Fruit fly (Drosophila melanogaster): Measurements from ENCODE around the gene CG13895.

CG13895 gene

dm6 chr3L:751516-752125 is 43.6 kb upstream of the CG13895 start (continued):
- TF ChIP-seq zfh2 (GFP tag; optimal IDR thresholded peaks at IDR 0.05) (peak; percentile 17), psq (GFP tag; optimal IDR thresholded peaks at IDR 0.05) (no peak), wor (GFP tag; IDR thresholded peaks at IDR 0.05) (no peak), cg (GFP tag; optimal IDR thresholded peaks at IDR 0.05) (peak; percentile 35), CG15514 (GFP tag; optimal IDR thresholded peaks at IDR 0.05) (peak; percentile 23), CG8089 (GFP tag; optimal IDR thresholded peaks at IDR 0.05) (no peak), HLH3B (GFP tag; IDR thresholded peaks at IDR 0.05) (peak; percentile 27; the same call in 1 of the 2 replicates), grau (tag; optimal IDR thresholded peaks at IDR 0.05) (peak; percentile 6), Ptx1 (GFP tag; IDR thresholded peaks at IDR 0.05) (peak; percentile 75), Bteb2 (GFP tag; optimal IDR thresholded peaks at IDR 0.05) (no peak), cato (GFP tag; optimal IDR thresholded peaks at IDR 0.05; ENCODE audit: borderline replicate concordance) (no peak), CG10543 (GFP tag; optimal IDR thresholded peaks at IDR 0.05) (no peak), odd (GFP tag; optimal IDR thresholded peaks at IDR 0.05) (no peak), Awh (GFP tag; IDR thresholded peaks at IDR 0.05) (no peak), CG12769 (tag; optimal IDR thresholded peaks at IDR 0.05) (peak; percentile 62), CTCF (GFP tag; optimal IDR thresholded peaks at IDR 0.05) (no peak), CG31388 (GFP tag; optimal IDR thresholded peaks at IDR 0.05) (no peak), Spps (tag; optimal IDR thresholded peaks at IDR 0.05) (no peak), so (GFP tag; IDR thresholded peaks at IDR 0.05) (peak; percentile 54; the same call in 1 of the 3 replicates), cwo (GFP tag; optimal IDR thresholded peaks at IDR 0.05) (peak; percentile 74), Hr78 (GFP tag; optimal IDR thresholded peaks at IDR 0.05) (no peak), CG14965 (GFP tag; optimal IDR thresholded peaks at IDR 0.05; ENCODE audit: borderline replicate concordance) (no peak), sd (tag; optimal IDR thresholded peaks at IDR 0.05) (peak; percentile 35), CG6272 (GFP tag; IDR thresholded peaks at IDR 0.05) (peak; percentile 51), Mes4 (GFP tag; optimal IDR thresholded peaks at IDR 0.05) (no peak), CG17612 (GFP tag; IDR thresholded peaks at IDR 0.05) (peak; percentile 46; the same call in 1 of the 2 replicates), nerfin-2 (GFP tag; IDR thresholded peaks at IDR 0.05; ENCODE audit: partially characterized antibody) (no peak), CHES-1-like (GFP tag; optimal IDR thresholded peaks at IDR 0.05) (no peak), dysf (GFP tag; IDR thresholded peaks at IDR 0.05) (peak; percentile 80), ERR (GFP tag; optimal IDR thresholded peaks at IDR 0.05) (no peak), zfh1 (GFP tag; IDR thresholded peaks at IDR 0.05) (peak; percentile 61; the same call in 2 of the 3 replicates), Pdp1 (GFP tag; optimal IDR thresholded peaks at IDR 0.05) (no peak), CoRest (tag; optimal IDR thresholded peaks at IDR 0.05) (peak; percentile 11), hkb (optimal IDR thresholded peaks at IDR 0.05) (no peak), hkb (GFP tag; IDR thresholded peaks at IDR 0.05) (peak; percentile 35), z (GFP tag; IDR thresholded peaks at IDR 0.05) (no peak), sens-2 (GFP tag; IDR thresholded peaks at IDR 0.05) (no peak), CG4820 (GFP tag; optimal IDR thresholded peaks at IDR 0.05) (no peak), Stat92E (GFP tag; optimal IDR thresholded peaks at IDR 0.05) (no peak), CG3065 (GFP tag; optimal IDR thresholded peaks at IDR 0.05) (no peak), dmrt11E (tag; optimal IDR thresholded peaks at IDR 0.05) (no peak), sima (GFP tag; optimal IDR thresholded peaks at IDR 0.05) (no peak), vvl (GFP tag; IDR thresholded peaks at IDR 0.05) (peak; percentile 64; the same call in 1 of the 2 replicates), Ada2b (GFP tag; IDR thresholded peaks at IDR 0.05) (peak; percentile 69), CG7357 (GFP tag; IDR thresholded peaks at IDR 0.05) (peak; percentile 59; the same call in 1 of the 3 replicates), CG16815 (GFP tag; optimal IDR thresholded peaks at IDR 0.05) (no peak), H2.0 (GFP tag; IDR thresholded peaks at IDR 0.05) (peak; percentile 47; the same call in 1 of the 2 replicates), CG8944 (GFP tag; optimal IDR thresholded peaks at IDR 0.05) (no peak), dmrt99B (tag; optimal IDR thresholded peaks at IDR 0.05) (peak; percentile 38), luna (GFP tag; optimal IDR thresholded peaks at IDR 0.05) (no peak), CG6689 (GFP tag; IDR thresholded peaks at IDR 0.05) (peak; percentile 60)

All from whole organism, embryonic.